Comparison of ENCODE assay signal across 1 fruit fly cellular context in genomic region chr3R:17042838-17043569, dm6.
TF ChIP-seq lines count a peak whose summit lies in the region.

Gene bdwf, minus strand, starts transcription at chr3R:17043136.
Gene Patr-1, plus strand, starts transcription at chr3R:17043564.

TF ChIP-seq in whole organism, embryonic, 481 proteins besides CTCF, POLR2A, EP300 and RAD21 (continued from another document):
- no peak for TF ChIP-seq seq (GFP tag; IDR thresholded peaks at IDR 0.05; lab: Robert Waterston, UW)
- TF ChIP-seq run (tag; optimal IDR thresholded peaks at IDR 0.05; lab: Kevin White, UChicago), result no peak
- TF ChIP-seq CG43689 (GFP tag; IDR thresholded peaks at IDR 0.05; lab: Robert Waterston, UW), result no peak
- peak; percentile 30 for TF ChIP-seq CG18764 (GFP tag; optimal IDR thresholded peaks at IDR 0.05; lab: Kevin White, UChicago)
- TF ChIP-seq tgo (GFP tag; IDR thresholded peaks at IDR 0.05; lab: Robert Waterston, UW), result no peak
- TF ChIP-seq pros (GFP tag; optimal IDR thresholded peaks at IDR 0.05; lab: Kevin White, UChicago), result no peak
- no peak for TF ChIP-seq CG16815 (GFP tag; optimal IDR thresholded peaks at IDR 0.05; lab: Kevin White, UChicago)
- TF ChIP-seq Hsf (GFP tag; optimal IDR thresholded peaks at IDR 0.05; lab: Kevin White, UChicago), result no peak
- no peak for TF ChIP-seq HmgZ (tag; optimal IDR thresholded peaks at IDR 0.05; lab: Kevin White, UChicago)
- TF ChIP-seq tll (GFP tag; optimal IDR thresholded peaks at IDR 0.05; lab: Kevin White, UChicago), result peak in 1 of 2 experiments; percentile 21
- no peak for TF ChIP-seq CG4282 (GFP tag; optimal IDR thresholded peaks at IDR 0.05; lab: Kevin White, UChicago)
- no peak for TF ChIP-seq Meics (GFP tag; optimal IDR thresholded peaks at IDR 0.05; lab: Kevin White, UChicago)
- no peak for TF ChIP-seq sc (optimal IDR thresholded peaks at IDR 0.05; lab: Kevin White, UChicago)
- TF ChIP-seq sc (GFP tag; optimal IDR thresholded peaks at IDR 0.05; lab: Kevin White, UChicago), result no peak
- TF ChIP-seq pnt (GFP tag; optimal IDR thresholded peaks at IDR 0.05; lab: Kevin White, UChicago), result no peak
- TF ChIP-seq tin (GFP tag; optimal IDR thresholded peaks at IDR 0.05; lab: Kevin White, UChicago), result peak; percentile 8
- no peak for TF ChIP-seq aop (GFP tag; IDR thresholded peaks at IDR 0.05; lab: Robert Waterston, UW)
- no peak for TF ChIP-seq CG6254 (GFP tag; optimal IDR thresholded peaks at IDR 0.05; lab: Kevin White, UChicago)
- TF ChIP-seq gcm (GFP tag; optimal IDR thresholded peaks at IDR 0.05; lab: Kevin White, UChicago), result peak; percentile 4
- no peak; the same call in 3 of the 4 replicates for TF ChIP-seq Gug (GFP tag; IDR thresholded peaks at IDR 0.05; lab: Robert Waterston, UW)
- no peak for TF ChIP-seq CG13894 (tag; optimal IDR thresholded peaks at IDR 0.05; lab: Kevin White, UChicago)
- TF ChIP-seq sr (GFP tag; IDR thresholded peaks at IDR 0.05; lab: Robert Waterston, UW), result no peak
- no peak for TF ChIP-seq CG16779 (GFP tag; IDR thresholded peaks at IDR 0.05; lab: Robert Waterston, UW)
- no peak for TF ChIP-seq Drgx (GFP tag; IDR thresholded peaks at IDR 0.05; lab: Robert Waterston, UW)
- TF ChIP-seq CG10274 (GFP tag; optimal IDR thresholded peaks at IDR 0.05; lab: Kevin White, UChicago), result no peak
- no peak for TF ChIP-seq Oaz (GFP tag; IDR thresholded peaks at IDR 0.05; lab: Robert Waterston, UW)
- TF ChIP-seq CG17802 (tag; optimal IDR thresholded peaks at IDR 0.05; lab: Kevin White, UChicago), result no peak
- TF ChIP-seq Lpt (GFP tag; optimal IDR thresholded peaks at IDR 0.05; lab: Kevin White, UChicago), result no peak
- peak; percentile 81; the same call in 2 of the 3 replicates for TF ChIP-seq zen2 (GFP tag; IDR thresholded peaks at IDR 0.05; lab: Robert Waterston, UW; ENCODE audit: partially characterized antibody)
- no peak for TF ChIP-seq yki (optimal IDR thresholded peaks at IDR 0.05; lab: Kevin White, UChicago)
- TF ChIP-seq CG33557 (GFP tag; optimal IDR thresholded peaks at IDR 0.05; lab: Kevin White, UChicago), result no peak
- TF ChIP-seq insv (GFP tag; optimal IDR thresholded peaks at IDR 0.05; lab: Kevin White, UChicago), result no peak
- TF ChIP-seq CG15479 (GFP tag; optimal IDR thresholded peaks at IDR 0.05; lab: Kevin White, UChicago), result no peak
- TF ChIP-seq CG13123 (GFP tag; optimal IDR thresholded peaks at IDR 0.05; lab: Kevin White, UChicago), result no peak
- TF ChIP-seq CG8478 (optimal IDR thresholded peaks at IDR 0.05; lab: Kevin White, UChicago), result no peak
- no peak for TF ChIP-seq cas (GFP tag; IDR thresholded peaks at IDR 0.05; lab: Robert Waterston, UW)
- TF ChIP-seq pita (GFP tag; optimal IDR thresholded peaks at IDR 0.05; lab: Kevin White, UChicago), result no peak
- TF ChIP-seq tio (GFP tag; optimal IDR thresholded peaks at IDR 0.05; lab: Kevin White, UChicago), result no peak
- peak; percentile 36 for TF ChIP-seq CG8924 (tag; optimal IDR thresholded peaks at IDR 0.05; lab: Kevin White, UChicago)
- TF ChIP-seq cwo (GFP tag; optimal IDR thresholded peaks at IDR 0.05; lab: Kevin White, UChicago), result no peak
- TF ChIP-seq dpn (GFP tag; optimal IDR thresholded peaks at IDR 0.05; lab: Kevin White, UChicago), result peak; percentile 3 to 7
- TF ChIP-seq gem (tag; optimal IDR thresholded peaks at IDR 0.05; lab: Kevin White, UChicago), result no peak
- no peak for TF ChIP-seq CG15011 (GFP tag; optimal IDR thresholded peaks at IDR 0.05; lab: Kevin White, UChicago)
- TF ChIP-seq Jarid2 (GFP tag; optimal IDR thresholded peaks at IDR 0.05; lab: Kevin White, UChicago), result no peak
- TF ChIP-seq CG17385 (GFP tag; optimal IDR thresholded peaks at IDR 0.05; lab: Kevin White, UChicago), result no peak
- TF ChIP-seq CG6683 (GFP tag; optimal IDR thresholded peaks at IDR 0.05; lab: Kevin White, UChicago), result no peak
- TF ChIP-seq CG4820 (GFP tag; optimal IDR thresholded peaks at IDR 0.05; lab: Kevin White, UChicago), result no peak
- peak; percentile 80; the same call in 1 of the 2 replicates for TF ChIP-seq ato (GFP tag; IDR thresholded peaks at IDR 0.05; lab: Robert Waterston, UW; ENCODE audit: partially characterized antibody)
- TF ChIP-seq CG2120 (GFP tag; optimal IDR thresholded peaks at IDR 0.05; lab: Kevin White, UChicago), result peak; percentile 52
